Fruit fly (Drosophila melanogaster) whole organism, embryonic: ENCODE data around the gene CG14102.

Experiments used
- Aef1 ChIP-seq: fragments of 200-800 bp; sonication (Bioruptor generic); IDR thresholded peaks from 3 replicates; pipeline ENCODE4 v1.3.6; 2022; ENCODE audit warnings: missing biosample characterization, missing genetic modification characterization
- BEAF-32 ChIP-seq: fragments of 200-800 bp; sonication (Bioruptor generic); optimal IDR thresholded peaks from 3 replicates; lab custom pipeline; 2017; ENCODE audit warnings: missing biosample characterization, missing genetic modification characterization, mild to moderate bottlenecking, moderate library complexity, missing genetic modification reagents
- BtbVII ChIP-seq: fragments of 200-800 bp; sonication (Bioruptor generic); optimal IDR thresholded peaks from 3 replicates; lab custom pipeline; 2017; ENCODE audit warnings: missing biosample characterization, mild to moderate bottlenecking, missing genetic modification characterization
- CG10267 ChIP-seq: fragments of 200-800 bp; sonication (Bioruptor generic); optimal IDR thresholded peaks from 2 replicates; lab custom pipeline; 2018; ENCODE audit warnings: missing biosample characterization, mild to moderate bottlenecking, missing genetic modification characterization, moderate library complexity
- CG11093 ChIP-seq: fragments of 200-800 bp; sonication (Bioruptor generic); IDR thresholded peaks from 3 replicates; pipeline ENCODE4 v1.3.6; 2022; ENCODE audit warnings: missing biosample characterization, missing genetic modification characterization
- CG11504 ChIP-seq: fragments of 200-800 bp; sonication (Bioruptor generic); optimal IDR thresholded peaks from 3 replicates; lab custom pipeline; 2019; ENCODE audit warnings: missing biosample characterization, mild to moderate bottlenecking, missing genetic modification characterization, moderate library complexity
- CG13775 ChIP-seq: fragments of 200-800 bp; sonication (Bioruptor generic); optimal IDR thresholded peaks from 3 replicates; lab custom pipeline; 2017; ENCODE audit warnings: missing biosample characterization, mild to moderate bottlenecking, missing genetic modification characterization
- CG1647 ChIP-seq: fragments of 200-800 bp; sonication (Bioruptor generic); optimal IDR thresholded peaks from 3 replicates; lab custom pipeline; 2016; ENCODE audit warnings: missing biosample characterization, missing genetic modification characterization
- CG17186 ChIP-seq: fragments of 200-800 bp; sonication (Bioruptor generic); optimal IDR thresholded peaks from 3 replicates; lab custom pipeline; 2017; ENCODE audit warnings: missing biosample characterization, missing genetic modification reagents, missing genetic modification characterization
- CG31441 ChIP-seq: fragments of 200-800 bp; sonication (Bioruptor generic); IDR thresholded peaks from 2 replicates; pipeline ENCODE4 v1.3.6; 2022; ENCODE audit warnings: missing biosample characterization, missing genetic modification characterization
- CG33557 ChIP-seq: fragments of 200-800 bp; sonication (Bioruptor generic); optimal IDR thresholded peaks from 2 replicates; lab custom pipeline; 2019; ENCODE audit warnings: missing biosample characterization, mild to moderate bottlenecking, missing genetic modification characterization, moderate library complexity
- CG34422 ChIP-seq: fragments of 200-800 bp; sonication (Bioruptor generic); IDR thresholded peaks from 3 replicates; pipeline ENCODE4 v1.3.6; 2022; ENCODE audit warnings: missing biosample characterization, missing genetic modification characterization
- CG3847 ChIP-seq: fragments of 200-800 bp; sonication (Bioruptor generic); IDR thresholded peaks from 2 replicates; pipeline ENCODE4 v1.3.6; 2022; ENCODE audit warnings: missing biosample characterization, missing genetic modification characterization
- CG3995 ChIP-seq: fragments of 200-800 bp; sonication (Bioruptor generic); optimal IDR thresholded peaks from 3 replicates; lab custom pipeline; 2016; ENCODE audit warnings: missing biosample characterization, missing genetic modification characterization
- CG4707 ChIP-seq: fragments of 200-800 bp; sonication (Bioruptor generic); optimal IDR thresholded peaks from 2 replicates; lab custom pipeline; 2018; ENCODE audit warnings: missing biosample characterization, mild to moderate bottlenecking, missing genetic modification characterization, moderate library complexity
- CG5180 ChIP-seq: fragments of 200-800 bp; sonication (Bioruptor generic); optimal IDR thresholded peaks from 3 replicates; lab custom pipeline; 2017; ENCODE audit warnings: missing biosample characterization, missing genetic modification characterization, mild to moderate bottlenecking, moderate library complexity, missing genetic modification reagents
- CG6791 ChIP-seq: fragments of 200-800 bp; sonication (Bioruptor generic); IDR thresholded peaks from 3 replicates; pipeline ENCODE4 v1.3.6; 2022; ENCODE audit warnings: missing biosample characterization, missing genetic modification characterization; ENCODE audit not compliant: partially characterized antibody
- CG6813 ChIP-seq: fragments of 200-800 bp; sonication (Bioruptor generic); optimal IDR thresholded peaks from 2 replicates; lab custom pipeline; 2017; ENCODE audit warnings: missing biosample characterization, missing genetic modification characterization, mild to moderate bottlenecking, moderate library complexity, missing genetic modification reagents
- CG7556 ChIP-seq: fragments of 200-800 bp; sonication (Bioruptor generic); optimal IDR thresholded peaks from 2 replicates; lab custom pipeline; 2017; ENCODE audit warnings: missing biosample characterization, mild to moderate bottlenecking, missing genetic modification characterization
- Deaf1 ChIP-seq: fragments of 200-800 bp; optimal IDR thresholded peaks from 3 replicates; lab custom pipeline; 2019; ENCODE audit warnings: missing biosample characterization, mild to moderate bottlenecking, missing genetic modification characterization, moderate library complexity
- H2.0 ChIP-seq: fragments of 200-800 bp; sonication (Bioruptor generic); IDR thresholded peaks from 2 replicates; pipeline ENCODE4 v1.3.6; 2022; ENCODE audit warnings: missing biosample characterization, missing genetic modification characterization
- MBD-R2 ChIP-seq: fragments of 200-800 bp; sonication (Bioruptor generic); IDR thresholded peaks from 2 replicates; pipeline ENCODE4 v1.3.6; 2022; ENCODE audit warnings: missing biosample characterization, missing genetic modification characterization
- MTF-1 ChIP-seq: fragments of 200-800 bp; sonication (Bioruptor generic); optimal IDR thresholded peaks from 2 replicates; lab custom pipeline; 2018; ENCODE audit warnings: missing biosample characterization, mild to moderate bottlenecking, missing genetic modification characterization, borderline replicate concordance
- Nf-YC ChIP-seq: fragments of 200-800 bp; optimal IDR thresholded peaks from 3 replicates; lab custom pipeline; 2019; ENCODE audit warnings: missing biosample characterization, mild to moderate bottlenecking, missing genetic modification characterization, moderate library complexity
- NfI ChIP-seq: fragments of 200-800 bp; sonication (Bioruptor generic); optimal IDR thresholded peaks from 3 replicates; lab custom pipeline; 2018; ENCODE audit warnings: missing biosample characterization, mild to moderate bottlenecking, missing genetic modification characterization, moderate library complexity
- Poxn ChIP-seq: fragments of 200-800 bp; sonication (Bioruptor generic); IDR thresholded peaks from 2 replicates; pipeline ENCODE4 v1.3.6; 2022; ENCODE audit warnings: missing biosample characterization, missing genetic modification characterization
- Sin3A ChIP-seq: fragments of >200 bp; optimal IDR thresholded peaks from 2 replicates; lab custom pipeline; 2018
- Six4 ChIP-seq: fragments of 200-800 bp; sonication (Bioruptor generic); optimal IDR thresholded peaks from 2 replicates; lab custom pipeline; 2016; ENCODE audit warnings: missing biosample characterization, missing genetic modification characterization
- TFAM ChIP-seq: fragments of 200-800 bp; sonication (Bioruptor generic); optimal IDR thresholded peaks from 2 replicates; lab custom pipeline; 2017; ENCODE audit warnings: missing biosample characterization, missing genetic modification characterization, inconsistent platforms
- YL-1 ChIP-seq: fragments of 200-800 bp; sonication (Bioruptor generic); optimal IDR thresholded peaks from 3 replicates; lab custom pipeline; 2017; ENCODE audit warnings: missing biosample characterization, mild to moderate bottlenecking, missing genetic modification characterization
- ci ChIP-seq: fragments of 200-800 bp; sonication (Bioruptor generic); IDR thresholded peaks from 3 replicates; pipeline ENCODE4 v1.3.6; 2022; ENCODE audit warnings: missing biosample characterization, missing genetic modification characterization
- danr ChIP-seq: fragments of 200-800 bp; sonication (Bioruptor generic); IDR thresholded peaks from 2 replicates; pipeline ENCODE4 v1.3.6; 2022; ENCODE audit warnings: missing biosample characterization, missing genetic modification characterization
- fd102C ChIP-seq: fragments of 200-800 bp; sonication (Bioruptor generic); optimal IDR thresholded peaks from 2 replicates; lab custom pipeline; 2018; ENCODE audit warnings: missing biosample characterization, mild to moderate bottlenecking, missing genetic modification characterization, moderate library complexity
- hkb ChIP-seq, 2 experiments: fragments of 200-800 bp in 1 of 2; fragments of >200 bp in 1 of 2; sonication (Bioruptor generic) in 1 of 2; IDR thresholded peaks in 1 of 2; optimal IDR thresholded peaks in 1 of 2; 2 replicates each; pipeline versions ENCODE4 v1.3.6 to Lab custom; 2017 to 2022; ENCODE audit warnings: missing biosample characterization in 1 of 2, missing genetic modification characterization in 1 of 2
- ind ChIP-seq: fragments of 200-800 bp; sonication (Bioruptor generic); optimal IDR thresholded peaks from 3 replicates; lab custom pipeline; 2016; ENCODE audit warnings: missing biosample characterization, missing genetic modification characterization
- jing ChIP-seq: fragments of 200-800 bp; sonication (Bioruptor generic); optimal IDR thresholded peaks from 2 replicates; lab custom pipeline; 2018; ENCODE audit warnings: missing biosample characterization, mild to moderate bottlenecking, missing genetic modification characterization
- lov ChIP-seq, 2 experiments: fragments of 200-800 bp in 1 of 2; fragments of >200 bp in 1 of 2; sonication (Bioruptor generic) in 1 of 2; IDR thresholded peaks in 1 of 2; optimal IDR thresholded peaks in 1 of 2; 2 replicates in 1 of 2; 3 replicates in 1 of 2; pipeline versions ENCODE4 v1.3.6 to Lab custom; 2017 to 2022; ENCODE audit warnings: missing biosample characterization in 1 of 2, missing genetic modification characterization in 1 of 2
- mam ChIP-seq: fragments of 200-800 bp; sonication (Bioruptor generic); optimal IDR thresholded peaks from 3 replicates; lab custom pipeline; 2016; ENCODE audit warnings: missing biosample characterization, missing genetic modification characterization
- mld ChIP-seq: fragments of 200-800 bp; sonication (Bioruptor generic); IDR thresholded peaks from 3 replicates; pipeline ENCODE4 v1.3.6; 2022; ENCODE audit warnings: missing biosample characterization, missing genetic modification characterization; ENCODE audit not compliant: partially characterized antibody
- nerfin-1 ChIP-seq: fragments of 200-800 bp; sonication (Bioruptor generic); optimal IDR thresholded peaks from 3 replicates; lab custom pipeline; 2019; ENCODE audit warnings: missing biosample characterization, mild to moderate bottlenecking, missing genetic modification characterization, moderate library complexity
- ranshi ChIP-seq: fragments of 200-800 bp; sonication (Bioruptor generic); IDR thresholded peaks from 2 replicates; pipeline ENCODE4 v1.3.6; 2022; ENCODE audit warnings: missing biosample characterization, missing genetic modification characterization
- run ChIP-seq: fragments of 200-800 bp; sonication (Bioruptor generic); optimal IDR thresholded peaks from 3 replicates; lab custom pipeline; 2018; ENCODE audit warnings: missing biosample characterization, mild to moderate bottlenecking, missing genetic modification characterization
- sima ChIP-seq: fragments of 200-800 bp; sonication (Bioruptor generic); optimal IDR thresholded peaks from 2 replicates; lab custom pipeline; 2016; ENCODE audit warnings: missing biosample characterization, missing genetic modification characterization
- slbo ChIP-seq: fragments of 200-800 bp; sonication (Bioruptor generic); IDR thresholded peaks from 2 replicates; pipeline ENCODE4 v1.3.6; 2022; ENCODE audit warnings: missing biosample characterization, missing genetic modification characterization
- tll ChIP-seq, 2 experiments: fragments of 200-800 bp in 1 of 2; fragments of >200 bp in 1 of 2; sonication (Bioruptor generic) in 1 of 2; optimal IDR thresholded peaks; 2 replicates each; lab custom pipeline; 2017 to 2019; ENCODE audit warnings: missing biosample characterization in 2 of 2, missing genetic modification characterization in 2 of 2, mild to moderate bottlenecking in 1 of 2, moderate library complexity in 1 of 2
- trem ChIP-seq: fragments of 200-800 bp; optimal IDR thresholded peaks from 3 replicates; lab custom pipeline; 2019; ENCODE audit warnings: missing biosample characterization, mild to moderate bottlenecking, missing genetic modification characterization, moderate library complexity
- usp ChIP-seq: fragments of >200 bp; optimal IDR thresholded peaks from 2 replicates; lab custom pipeline; 2017; ENCODE audit warnings: missing biosample characterization, missing genetic modification characterization

The CG14102 gene

DNA sequence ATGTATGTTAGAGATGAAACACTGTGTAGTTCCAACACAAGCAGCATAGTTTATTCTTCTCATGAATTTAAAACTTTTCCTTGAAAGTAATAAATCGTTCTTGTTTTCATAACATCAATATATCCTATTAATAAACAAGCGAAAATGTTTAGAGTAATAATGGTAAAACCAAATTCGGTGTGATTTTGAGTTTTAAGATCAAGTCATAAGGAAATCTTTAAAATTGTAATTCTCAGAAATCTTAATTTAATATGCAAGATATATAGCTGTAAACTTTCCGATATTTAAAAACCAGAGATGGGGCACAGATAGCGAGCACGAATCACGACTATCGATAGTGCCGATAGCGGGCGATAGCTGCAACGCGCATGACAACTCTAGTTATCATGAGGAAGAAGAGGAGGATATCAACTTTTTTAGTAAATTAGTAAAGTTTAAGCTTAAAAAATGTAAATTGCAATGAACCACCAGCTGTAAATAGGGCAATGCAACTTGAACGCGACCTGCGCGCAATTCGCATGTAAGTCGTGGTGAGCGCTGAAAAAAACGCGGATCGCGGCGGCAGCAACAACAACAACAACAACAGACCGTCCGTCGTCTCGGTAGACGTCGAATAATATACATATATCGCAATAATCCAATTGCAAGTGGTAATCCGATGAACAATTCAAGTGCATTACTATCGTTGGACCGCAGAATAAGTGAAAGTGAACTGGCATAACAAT is 16.9 kb upstream of the CG14102 start, which contains the start of the genes Fibp and Deaf1 (continued):
- TF ChIP-seq CG1647 (peak; percentile 67), CG17186 (GFP tag; lab: Kevin White, UChicago) (peak; percentile 58), nerfin-1 (peak; percentile 69), jing (no peak), ind (GFP tag; lab: Kevin White, UChicago) (peak; percentile 81), TFAM (no peak), MBD-R2 (peak; percentile 75), fd102C (no peak), CG11504 (tag; lab: Kevin White, UChicago) (peak; percentile 79), MTF-1 (GFP tag; lab: Kevin White, UChicago) (no peak), CG4707 (no peak), usp (GFP tag; lab: Kevin White, UChicago) (no peak), Deaf1 (tag; lab: Kevin White, UChicago) (peak; percentile 70), run (tag; lab: Kevin White, UChicago) (no peak), CG10267 (tag; lab: Kevin White, UChicago) (peak; percentile 72), lov (optimal IDR thresholded peaks at IDR 0.05; lab: Kevin White, UChicago) (no peak), lov (GFP tag; IDR thresholded peaks at IDR 0.05; lab: Robert Waterston, UW) (0 out of 3 replicates have a peak, but pooled peaks have one; percentile 22), Nf-YC (tag; lab: Kevin White, UChicago) (peak; percentile 75), BEAF-32 (GFP tag; lab: Kevin White, UChicago) (peak; percentile 100), CG31441 (GFP tag; lab: Robert Waterston, UW) (peak; percentile 70), CG5180 (GFP tag; lab: Kevin White, UChicago) (no peak), CG34422 (peak; percentile 65; the same call in 2 of the 3 replicates), BtbVII (GFP tag; lab: Kevin White, UChicago) (peak; percentile 34), Aef1 (GFP tag; lab: Robert Waterston, UW) (peak; percentile 67; the same call in 2 of the 3 replicates), trem (peak; percentile 67), NfI (GFP tag; lab: Kevin White, UChicago) (peak; percentile 70), Sin3A (lab: Kevin White, UChicago) (peak; percentile 68), Poxn (GFP tag; lab: Robert Waterston, UW) (no peak), CG11093 (GFP tag; lab: Robert Waterston, UW) (peak; percentile 62; the same call in 2 of the 3 replicates), CG6813 (GFP tag; lab: Kevin White, UChicago) (no peak), sima (GFP tag; lab: Kevin White, UChicago) (peak; percentile 26), danr (GFP tag; lab: Robert Waterston, UW) (no peak), CG3995 (GFP tag; lab: Kevin White, UChicago) (peak; percentile 50), CG3847 (peak; percentile 85), Six4 (GFP tag; lab: Kevin White, UChicago) (peak; percentile 60), hkb (optimal IDR thresholded peaks at IDR 0.05; lab: Kevin White, UChicago) (no peak), hkb (GFP tag; IDR thresholded peaks at IDR 0.05; lab: Robert Waterston, UW) (no peak), CG7556 (peak; percentile 68), mld (GFP tag; lab: Robert Waterston, UW) (peak; percentile 97), CG6791 (GFP tag; lab: Robert Waterston, UW) (peak; percentile 99), CG33557 (peak; percentile 72), YL-1 (peak; percentile 53), tll (GFP tag; optimal IDR thresholded peaks at IDR 0.05; lab: Kevin White, UChicago) (peak in 1 of 2 experiments; percentile 12), H2.0 (GFP tag; lab: Robert Waterston, UW) (peak; percentile 51; the same call in 1 of the 2 replicates), ci (GFP tag; lab: Robert Waterston, UW) (peak; percentile 34; the same call in 1 of the 3 replicates), ranshi (GFP tag; lab: Robert Waterston, UW) (peak; percentile 39; the same call in 1 of the 2 replicates), slbo (GFP tag; lab: Robert Waterston, UW) (peak; percentile 87), CG13775 (GFP tag; lab: Kevin White, UChicago) (peak; percentile 85), mam (peak; percentile 90)
